Worm (Caenorhabditis elegans): ENCODE data around the gene pptr-2.

DNA sequence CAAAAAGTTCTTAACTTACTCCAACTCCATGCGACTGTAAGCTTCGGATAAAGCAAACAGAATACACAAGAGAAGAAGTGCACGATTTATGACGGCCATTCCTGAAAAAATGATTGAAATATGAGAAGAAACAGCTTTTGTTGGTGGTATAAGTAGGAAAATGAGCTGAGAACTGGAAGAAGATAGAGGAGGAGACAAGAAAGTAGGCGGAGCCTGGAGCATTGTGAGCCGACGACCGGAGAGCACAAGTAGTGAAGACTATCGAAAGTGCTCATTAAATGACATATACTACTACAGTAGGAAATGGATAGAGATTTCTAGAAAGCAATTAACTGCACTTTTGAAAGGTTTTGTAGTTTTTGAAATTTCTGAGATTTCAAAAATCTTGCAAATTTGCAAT is 30.8 kb upstream of the pptr-2 start, which contains the start of gene nlp-80:
- TF ChIP-seq ceh-43 (GFP tag; optimal IDR thresholded peaks at IDR 0.05) (no peak), nhr-28 (tag; optimal IDR thresholded peaks at IDR 0.05) (no peak), pha-4 (tag; optimal IDR thresholded peaks at IDR 0.05) (no peak), sptf-1 (tag; optimal IDR thresholded peaks at IDR 0.05) (no peak), blmp-1 (tag; optimal IDR thresholded peaks at IDR 0.05) (no peak), nhr-237 (tag; optimal IDR thresholded peaks at IDR 0.05) (no peak), snpc-4 (tag; optimal IDR thresholded peaks at IDR 0.05) (no peak), ces-1 (GFP tag; optimal IDR thresholded peaks at IDR 0.05) (no peak), mab-5 (tag; optimal IDR thresholded peaks at IDR 0.05) (no peak), lsy-2 (tag; optimal IDR thresholded peaks at IDR 0.05) (no peak), bed-3 (GFP tag; optimal IDR thresholded peaks at IDR 0.05) (no peak), lin-13 (tag; optimal IDR thresholded peaks at IDR 0.05) (no peak), elt-3 (tag; optimal IDR thresholded peaks at IDR 0.05) (no peak), nhr-76 (tag; optimal IDR thresholded peaks at IDR 0.05) (no peak)

All from whole organism, mixed stage, embryonic.